Worm (Caenorhabditis elegans) whole organism, L1 larva: Measurements from ENCODE around the gene slc-28.1.
A peak's percentile ranks its signal among the peaks of the same experiment; 100 is the strongest.

Source experiments
- C04F5.9 ChIP-seq: sonication (generic microtip); optimal IDR thresholded peaks from 2 replicates; lab custom pipeline; 2016; ENCODE audit warnings: missing genetic modification characterization, missing compliant biosample characterization
- C16A3.4 ChIP-seq: fragments of 150-350 bp; optimal IDR thresholded peaks from 2 replicates; lab custom pipeline; 2014; ENCODE audit warnings: missing biosample characterization, missing genetic modification characterization
- C34B4.2 ChIP-seq: sonication (generic microtip); optimal IDR thresholded peaks from 2 replicates; lab custom pipeline; 2017; ENCODE audit warnings: mild to moderate bottlenecking, missing genetic modification characterization, missing compliant biosample characterization
- aha-1 ChIP-seq: fragments of 150-350 bp; optimal IDR thresholded peaks from 2 replicates; lab custom pipeline; 2014; ENCODE audit warnings: missing biosample characterization, missing genetic modification characterization
- blmp-1 ChIP-seq: fragments of 150-350 bp; optimal IDR thresholded peaks from 2 replicates; lab custom pipeline; 2014; ENCODE audit warnings: missing biosample characterization, missing genetic modification characterization
- ceh-82 ChIP-seq, 3 experiments: fragments of 150-350 bp in 1 of 3; sonication (generic microtip) in 2 of 3; optimal IDR thresholded peaks; 2 replicates each; lab custom pipeline; 2014 to 2017; ENCODE audit warnings: missing biosample characterization in 3 of 3, missing genetic modification characterization in 3 of 3
- ceh-88 ChIP-seq: fragments of 200-800 bp; sonication (Bioruptor generic); IDR thresholded peaks from 2 replicates; pipeline ENCODE4 v1.3.6; 2022; ENCODE audit warnings: missing genetic modification characterization, missing compliant biosample characterization
- dsc-1 ChIP-seq: sonication (generic microtip); optimal IDR thresholded peaks from 2 replicates; lab custom pipeline; 2016; ENCODE audit warnings: mild to moderate bottlenecking, missing genetic modification characterization, missing compliant biosample characterization
- efl-1 ChIP-seq, 4 experiments: fragments of 150-350 bp; optimal IDR thresholded peaks in 3 of 4; peaks in 1 of 4; 1 replicate in 1 of 4; 2 replicates in 3 of 4; lab custom pipeline; 2014; ENCODE audit warnings: missing biosample characterization in 2 of 4, missing genetic modification characterization in 2 of 4, missing genetic modification reagents in 2 of 4
- efl-3 ChIP-seq: fragments of 200-800 bp; sonication (Bioruptor generic); optimal IDR thresholded peaks from 2 replicates; lab custom pipeline; 2018; ENCODE audit warnings: mild to moderate bottlenecking, missing genetic modification characterization, missing compliant biosample characterization
- egl-13 ChIP-seq: sonication (generic microtip); optimal IDR thresholded peaks from 2 replicates; lab custom pipeline; 2016; ENCODE audit warnings: missing genotype, missing genetic modification reagents, missing genetic modification characterization, missing compliant biosample characterization
- elt-2 ChIP-seq: sonication (generic microtip); optimal IDR thresholded peaks from 2 replicates; lab custom pipeline; 2016; ENCODE audit warnings: missing genetic modification characterization, mild to moderate bottlenecking, inconsistent platforms, missing compliant biosample characterization, missing genetic modification reagents
- fkh-10 ChIP-seq: sonication (generic microtip); optimal IDR thresholded peaks from 2 replicates; lab custom pipeline; 2017; ENCODE audit warnings: missing biosample characterization, missing genetic modification reagents, missing genetic modification characterization
- grh-1 ChIP-seq: fragments of 200-800 bp; sonication (Bioruptor generic); IDR thresholded peaks from 2 replicates; pipeline ENCODE4 v1.3.6; 2022; ENCODE audit warnings: missing genetic modification reagents, missing genetic modification characterization, missing compliant biosample characterization
- hlh-17 ChIP-seq: fragments of 200-800 bp; sonication (Bioruptor generic); optimal IDR thresholded peaks from 2 replicates; lab custom pipeline; 2018; ENCODE audit warnings: missing genetic modification characterization, mild to moderate bottlenecking, missing compliant biosample characterization, moderate library complexity, borderline replicate concordance
- irx-1 ChIP-seq: sonication (generic microtip); optimal IDR thresholded peaks from 2 replicates; lab custom pipeline; 2016; ENCODE audit warnings: missing genetic modification characterization, missing compliant biosample characterization
- lin-13 ChIP-seq: fragments of 150-350 bp; optimal IDR thresholded peaks from 2 replicates; lab custom pipeline; 2014; ENCODE audit warnings: missing biosample characterization, missing genetic modification reagents, missing genetic modification characterization
- lin-14 ChIP-seq: fragments of 200-800 bp; sonication (Bioruptor generic); optimal IDR thresholded peaks from 2 replicates; lab custom pipeline; 2018; ENCODE audit warnings: mild to moderate bottlenecking, missing genetic modification characterization, moderate library complexity, missing compliant biosample characterization
- lin-15B ChIP-seq: fragments of 150-350 bp; sonication (generic microtip); optimal IDR thresholded peaks from 3 replicates; lab custom pipeline; 2014; ENCODE audit warnings: missing biosample characterization, missing genetic modification characterization
- lin-35 ChIP-seq, 2 experiments: fragments of 150-350 bp; optimal IDR thresholded peaks; 2 replicates each; lab custom pipeline; 2014; ENCODE audit warnings: missing biosample characterization in 2 of 2, missing genetic modification characterization in 2 of 2, missing genetic modification reagents in 2 of 2
- lsy-2 ChIP-seq, 2 experiments: fragments of 150-350 bp; optimal IDR thresholded peaks; 2 replicates each; lab custom pipeline; 2014; ENCODE audit warnings: missing biosample characterization in 2 of 2, missing genetic modification characterization in 2 of 2
- mef-2 ChIP-seq: fragments of 150-350 bp; optimal IDR thresholded peaks from 2 replicates; lab custom pipeline; 2014; ENCODE audit warnings: missing biosample characterization, missing genetic modification characterization
- nhr-19 ChIP-seq: fragments of 200-800 bp; sonication (Bioruptor generic); conservative IDR thresholded peaks from 2 replicates; pipeline ENCODE4 v1.3.6; 2022; ENCODE audit warnings: missing genetic modification characterization, missing compliant biosample characterization
- nhr-76 ChIP-seq: sonication (generic microtip); optimal IDR thresholded peaks from 2 replicates; lab custom pipeline; 2017; ENCODE audit warnings: missing biosample characterization, missing genetic modification characterization
- nhr-84 ChIP-seq: sonication (generic microtip); optimal IDR thresholded peaks from 2 replicates; lab custom pipeline; 2017; ENCODE audit warnings: missing biosample characterization, missing genetic modification characterization
- rnt-1 ChIP-seq: sonication (generic microtip); optimal IDR thresholded peaks from 2 replicates; lab custom pipeline; 2016; ENCODE audit warnings: mild to moderate bottlenecking, missing genetic modification characterization, moderate library complexity, missing compliant biosample characterization
- snpc-4 ChIP-seq: fragments of 150-350 bp; optimal IDR thresholded peaks from 2 replicates; lab custom pipeline; 2014; ENCODE audit warnings: missing biosample characterization, missing genetic modification characterization
- swsn-7 ChIP-seq: sonication (generic microtip); optimal IDR thresholded peaks from 2 replicates; lab custom pipeline; 2016; ENCODE audit warnings: missing genetic modification characterization, missing compliant biosample characterization
- tbx-2 ChIP-seq: sonication (generic microtip); optimal IDR thresholded peaks from 2 replicates; lab custom pipeline; 2016; ENCODE audit warnings: missing genetic modification characterization, missing compliant biosample characterization
- unc-62 ChIP-seq: fragments of 150-350 bp; optimal IDR thresholded peaks from 2 replicates; lab custom pipeline; 2014; ENCODE audit warnings: missing biosample characterization, missing genetic modification reagents, missing genetic modification characterization
- unc-98 ChIP-seq: fragments of 200-800 bp; sonication (Bioruptor generic); IDR thresholded peaks from 2 replicates; pipeline ENCODE4 v1.3.6; 2022; ENCODE audit warnings: missing genetic modification characterization, missing compliant biosample characterization
- xbp-1 ChIP-seq: sonication (generic microtip); optimal IDR thresholded peaks from 2 replicates; lab custom pipeline; 2016; ENCODE audit warnings: missing genetic modification characterization, missing compliant biosample characterization
- zag-1 ChIP-seq: fragments of 150-350 bp; optimal IDR thresholded peaks from 2 replicates; lab custom pipeline; 2014; ENCODE audit warnings: missing biosample characterization, missing genetic modification characterization

slc-28.1 gene

DNA sequence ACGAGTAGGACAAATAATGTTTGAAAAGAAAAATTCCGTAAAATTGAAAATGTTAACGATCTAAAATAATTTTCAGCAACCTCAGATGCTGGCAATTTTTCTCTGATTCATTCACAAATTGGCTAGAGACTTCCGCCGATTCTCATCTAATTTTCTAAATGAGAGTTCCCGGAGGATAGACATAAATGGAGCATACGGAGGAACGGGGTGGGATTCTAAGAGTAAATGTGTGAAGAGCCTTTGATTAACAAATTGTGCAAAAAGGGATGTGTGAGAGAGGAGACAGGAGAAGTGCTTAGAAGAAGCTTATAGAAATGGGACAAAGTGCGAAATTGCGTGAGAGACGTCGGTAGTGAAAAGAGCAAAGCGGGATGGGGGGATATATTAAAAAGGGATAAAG is 12.0 kb upstream of the slc-28.1 start:
- TF ChIP-seq lin-13, result no peak
- peak; percentile 1 for TF ChIP-seq lin-14 (GFP tag; lab: Kevin White, UChicago)

DNA sequence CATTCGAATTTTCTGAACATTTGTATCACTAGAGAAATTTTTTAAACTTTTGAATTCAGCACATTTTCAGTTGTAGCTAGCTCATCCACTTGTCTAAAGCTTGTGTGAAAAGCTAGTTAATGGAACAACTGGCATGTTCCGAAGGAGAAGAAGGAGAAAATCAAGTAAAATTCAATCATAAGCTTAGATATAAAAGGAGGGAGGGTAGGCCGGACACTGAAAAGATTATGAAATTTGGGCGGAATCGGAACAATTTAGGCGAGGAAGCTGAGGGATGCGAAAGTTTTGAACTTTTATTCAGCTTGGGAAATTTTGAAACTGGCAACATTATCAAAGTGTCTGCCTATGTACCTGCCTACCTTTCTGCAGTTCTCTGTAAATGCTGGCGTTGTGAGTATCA is 11.1 kb upstream of the slc-28.1 start:
- TF ChIP-seq xbp-1 (tag; lab: Kevin White, UChicago), result no peak
- peak; percentile 37 for TF ChIP-seq fkh-10 (GFP tag; lab: Kevin White, UChicago)

DNA sequence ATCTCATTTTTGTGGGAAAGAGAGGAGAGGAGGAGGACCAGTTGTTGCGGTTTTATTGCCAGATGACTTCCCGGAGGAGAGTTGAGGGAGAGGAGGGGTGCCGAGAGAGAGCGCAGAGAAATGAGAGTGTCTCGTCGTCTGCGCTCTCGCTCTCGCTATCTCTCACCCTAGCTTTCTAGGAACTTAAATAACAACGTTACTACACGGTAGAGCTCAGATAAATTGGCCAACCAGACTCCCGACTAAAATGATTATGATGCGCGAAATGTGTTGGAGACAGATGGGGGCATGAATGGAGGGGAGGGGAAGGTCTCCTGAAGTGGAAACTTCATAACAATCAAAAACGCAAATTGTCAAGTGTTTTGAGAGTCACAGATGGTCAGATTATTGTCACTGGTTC is 9.0 kb upstream of the slc-28.1 start:
- no peak for TF ChIP-seq mef-2 (tag; lab: Kevin White, UChicago)
- TF ChIP-seq aha-1 (tag; lab: Kevin White, UChicago), result no peak
- TF ChIP-seq rnt-1 (tag; lab: Kevin White, UChicago), result no peak
- TF ChIP-seq unc-98 (GFP tag; lab: Robert Waterston, UW), result no peak
- no peak for TF ChIP-seq unc-62 (GFP tag; lab: Kevin White, UChicago)
- TF ChIP-seq lsy-2 (tag; optimal IDR thresholded peaks at IDR 0.05; lab: Kevin White, UChicago), result no peak
- TF ChIP-seq fkh-10 (GFP tag; lab: Kevin White, UChicago), result no peak
- TF ChIP-seq snpc-4 (tag; lab: Kevin White, UChicago), result no peak
- TF ChIP-seq ceh-88 (GFP tag; lab: Robert Waterston, UW), result no peak
- no peak for TF ChIP-seq dsc-1 (tag; lab: Kevin White, UChicago)
- no peak for TF ChIP-seq grh-1 (GFP tag; lab: Robert Waterston, UW)
- TF ChIP-seq efl-3, result no peak
- no peak for TF ChIP-seq C34B4.2 (tag; lab: Kevin White, UChicago)
- TF ChIP-seq zag-1 (tag; lab: Kevin White, UChicago), result no peak
- no peak for TF ChIP-seq nhr-84 (tag; lab: Kevin White, UChicago)

DNA sequence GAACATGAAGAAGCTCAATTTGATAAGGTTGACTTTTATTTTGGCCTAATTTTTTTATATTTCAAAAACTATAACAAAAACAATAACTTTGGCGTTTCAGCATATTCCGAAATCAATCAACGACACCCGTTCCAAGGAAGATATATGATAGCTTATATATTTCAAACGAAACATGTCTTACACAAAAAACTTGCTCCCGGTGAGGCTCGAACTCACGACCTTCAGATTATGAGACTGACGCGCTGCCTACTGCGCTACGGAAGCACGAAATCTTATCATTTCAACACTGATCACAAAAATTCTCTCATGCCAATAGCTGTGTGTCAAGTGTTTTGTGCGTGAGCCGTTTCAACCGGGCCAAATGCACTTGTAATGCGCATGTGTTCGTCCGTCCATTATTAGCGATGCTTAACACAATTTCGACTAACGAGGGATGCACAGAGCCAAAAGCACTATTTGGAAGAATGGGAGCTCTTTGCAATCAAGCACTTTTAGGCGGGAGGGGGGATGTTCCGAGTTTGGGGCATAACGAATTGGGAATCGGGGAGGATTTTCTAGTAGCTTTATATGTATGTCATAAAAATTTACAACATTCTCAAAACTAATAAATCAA is 8.4 kb upstream of the slc-28.1 start:
- TF ChIP-seq efl-1 (optimal IDR thresholded peaks at IDR 0.05; lab: Kevin White, UChicago) (no peak), efl-1 (GFP tag; optimal IDR thresholded peaks at IDR 0.05 in 1 of 2; lab: Kevin White, UChicago) (peak in 1 of 2 experiments; percentile 55), C04F5.9 (no peak)

DNA sequence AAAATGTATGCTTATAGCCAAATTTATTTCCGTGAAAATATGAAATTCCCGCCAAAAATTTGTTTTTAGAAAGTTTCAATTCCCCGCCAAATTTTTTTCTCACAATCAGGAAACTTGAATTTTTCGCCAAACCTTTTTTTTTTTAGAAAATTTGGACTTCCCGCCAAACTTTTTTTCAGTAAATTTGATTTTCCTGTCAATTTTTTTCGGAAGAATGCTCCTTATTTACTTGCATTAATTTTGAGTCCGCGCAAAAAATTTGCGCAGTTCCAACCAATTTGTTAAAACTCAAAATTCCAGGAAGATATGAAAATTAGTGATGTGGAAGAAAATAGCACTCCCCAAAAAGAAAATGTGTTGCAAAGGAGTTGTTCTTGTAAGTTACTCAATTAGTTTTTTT is 3.7 kb upstream of the slc-28.1 start, which contains the start of gene slc-28.2:
Gene slc-28.2 (plus strand): TSS at position 301 of the 400 bp plus-strand sequence.
- TF ChIP-seq tbx-2 (no peak), swsn-7 (tag; lab: Kevin White, UChicago) (no peak), nhr-19 (no peak), nhr-76 (tag; lab: Kevin White, UChicago) (no peak), lin-35 (GFP tag; optimal IDR thresholded peaks at IDR 0.05; lab: Kevin White, UChicago) (no peak), ceh-82 (tag; optimal IDR thresholded peaks at IDR 0.05; lab: Kevin White, UChicago) (no peak), snpc-4 (tag; lab: Kevin White, UChicago) (no peak), C16A3.4 (tag; lab: Kevin White, UChicago) (no peak), grh-1 (GFP tag; lab: Robert Waterston, UW) (no peak), blmp-1 (tag; lab: Kevin White, UChicago) (no peak), elt-2 (tag; lab: Kevin White, UChicago) (no peak), egl-13 (tag; lab: Kevin White, UChicago) (no peak), irx-1 (tag; lab: Kevin White, UChicago) (no peak), nhr-84 (tag; lab: Kevin White, UChicago) (no peak), C34B4.2 (tag; lab: Kevin White, UChicago) (no peak), lin-15B (tag; lab: Kevin White, UChicago) (no peak), hlh-17 (GFP tag; lab: Kevin White, UChicago) (no peak)
